Worm (Caenorhabditis elegans) whole organism, L3 larva: ENCODE data around the gene Y50D4A.10.
A peak's percentile ranks its signal among the peaks of the same experiment; 100 is the strongest.

Experiments
- R02D3.7 ChIP-seq: fragments of 150-350 bp; optimal IDR thresholded peaks from 2 replicates; lab custom pipeline; 2014; ENCODE audit warnings: missing biosample characterization, missing genetic modification characterization
- ZK546.5 ChIP-seq: sonication (generic microtip); optimal IDR thresholded peaks from 2 replicates; lab custom pipeline; 2017; ENCODE audit warnings: missing biosample characterization, missing genetic modification characterization
- aly-2 ChIP-seq: fragments of 150-350 bp; optimal IDR thresholded peaks from 2 replicates; lab custom pipeline; 2014; ENCODE audit warnings: missing biosample characterization, missing genetic modification characterization
- ama-1 ChIP-seq: fragments of 150-350 bp; optimal IDR thresholded peaks from 2 replicates; lab custom pipeline; 2018
- ceh-16 ChIP-seq: sonication (generic microtip); optimal IDR thresholded peaks from 2 replicates; lab custom pipeline; 2017; ENCODE audit warnings: missing biosample characterization, missing genetic modification characterization
- ceh-28 ChIP-seq: fragments of 150-350 bp; optimal IDR thresholded peaks from 2 replicates; lab custom pipeline; 2014; ENCODE audit warnings: missing biosample characterization, missing genetic modification reagents, missing genetic modification characterization
- ceh-82 ChIP-seq: fragments of 150-350 bp; optimal IDR thresholded peaks from 2 replicates; lab custom pipeline; 2014; ENCODE audit warnings: missing biosample characterization, missing genetic modification characterization
- daf-12 ChIP-seq: fragments of 150-350 bp; optimal IDR thresholded peaks from 2 replicates; lab custom pipeline; 2014; ENCODE audit warnings: missing biosample characterization, missing genetic modification reagents, missing genetic modification characterization
- egl-27 ChIP-seq: sonication (generic microtip); optimal IDR thresholded peaks from 4 replicates; lab custom pipeline; 2017; ENCODE audit warnings: missing biosample characterization, missing genetic modification reagents, missing genetic modification characterization
- elt-1 ChIP-seq: fragments of 150-350 bp; optimal IDR thresholded peaks from 2 replicates; lab custom pipeline; 2014; ENCODE audit warnings: missing biosample characterization, missing genetic modification characterization
- elt-2 ChIP-seq: sonication (generic microtip); optimal IDR thresholded peaks from 2 replicates; lab custom pipeline; 2016; ENCODE audit warnings: missing genetic modification reagents, mild to moderate bottlenecking, missing genetic modification characterization, missing compliant biosample characterization
- elt-3 ChIP-seq, 3 experiments: fragments of 150-350 bp in 1 of 3; sonication (generic microtip) in 2 of 3; optimal IDR thresholded peaks; 2 replicates in 2 of 3; 4 replicates in 1 of 3; lab custom pipeline; 2014 to 2017; ENCODE audit warnings: missing biosample characterization in 3 of 3, missing genetic modification characterization in 3 of 3
- fkh-10 ChIP-seq: sonication (generic microtip); optimal IDR thresholded peaks from 2 replicates; lab custom pipeline; 2017; ENCODE audit warnings: missing biosample characterization, missing genetic modification reagents, missing genetic modification characterization
- fkh-2 ChIP-seq: fragments of 150-350 bp; optimal IDR thresholded peaks from 2 replicates; lab custom pipeline; 2014; ENCODE audit warnings: missing biosample characterization, missing genetic modification reagents, missing genetic modification characterization
- hmg-11 ChIP-seq: sonication (generic microtip); optimal IDR thresholded peaks from 2 replicates; lab custom pipeline; 2016; ENCODE audit warnings: missing genetic modification characterization, missing compliant biosample characterization
- lin-15B ChIP-seq: fragments of 150-350 bp; optimal IDR thresholded peaks from 2 replicates; lab custom pipeline; 2014; ENCODE audit warnings: missing biosample characterization, missing genetic modification characterization
- lin-39 ChIP-seq: fragments of 150-350 bp; optimal IDR thresholded peaks from 2 replicates; lab custom pipeline; 2018; ENCODE audit warnings: missing biosample characterization, missing genetic modification reagents, missing genetic modification characterization
- lsy-12 ChIP-seq: sonication (generic microtip); optimal IDR thresholded peaks from 2 replicates; lab custom pipeline; 2016; ENCODE audit warnings: mild to moderate bottlenecking, missing genetic modification characterization, missing compliant biosample characterization
- mdl-1 ChIP-seq: fragments of 150-350 bp; optimal IDR thresholded peaks from 2 replicates; lab custom pipeline; 2014; ENCODE audit warnings: missing biosample characterization, missing genetic modification characterization
- nfya-1 ChIP-seq: sonication (generic microtip); optimal IDR thresholded peaks from 2 replicates; lab custom pipeline; 2017; ENCODE audit warnings: missing genetic modification characterization, mild to moderate bottlenecking, missing compliant biosample characterization, antibody characterized with exemption, moderate library complexity; ENCODE audit not compliant: insufficient read depth
- nhr-11 ChIP-seq: fragments of 150-350 bp; optimal IDR thresholded peaks from 2 replicates; lab custom pipeline; 2014; ENCODE audit warnings: missing biosample characterization, missing genetic modification characterization
- nhr-23 ChIP-seq: fragments of 150-350 bp; optimal IDR thresholded peaks from 2 replicates; lab custom pipeline; 2014; ENCODE audit warnings: missing biosample characterization, missing genetic modification reagents, missing genetic modification characterization
- nhr-237 ChIP-seq: fragments of 150-350 bp; optimal IDR thresholded peaks from 2 replicates; lab custom pipeline; 2014; ENCODE audit warnings: missing biosample characterization, missing genetic modification characterization
- nhr-43 ChIP-seq: sonication (generic microtip); optimal IDR thresholded peaks from 2 replicates; lab custom pipeline; 2016; ENCODE audit warnings: mild to moderate bottlenecking, missing genetic modification characterization, missing compliant biosample characterization; ENCODE audit not compliant: poor library complexity, severe bottlenecking
- nhr-67 ChIP-seq: fragments of 150-350 bp; optimal IDR thresholded peaks from 2 replicates; lab custom pipeline; 2014; ENCODE audit warnings: missing biosample characterization, missing genetic modification characterization
- nhr-77 ChIP-seq: fragments of 150-350 bp; optimal IDR thresholded peaks from 2 replicates; lab custom pipeline; 2014; ENCODE audit warnings: missing biosample characterization, missing genetic modification characterization
- pha-4 ChIP-seq: fragments of 150-350 bp; optimal IDR thresholded peaks from 2 replicates; lab custom pipeline; 2014; ENCODE audit warnings: missing biosample characterization, missing genetic modification reagents, missing genetic modification characterization
- pqm-1 ChIP-seq: fragments of 150-350 bp; optimal IDR thresholded peaks from 2 replicates; lab custom pipeline; 2017; ENCODE audit warnings: missing biosample characterization, missing genetic modification characterization, inconsistent platforms
- sea-2 ChIP-seq: fragments of 150-350 bp; sonication (generic microtip); optimal IDR thresholded peaks from 4 replicates; lab custom pipeline; 2014; ENCODE audit warnings: missing biosample characterization, missing genetic modification reagents, missing genetic modification characterization
- skn-1 ChIP-seq: fragments of 150-350 bp; optimal IDR thresholded peaks from 2 replicates; lab custom pipeline; 2014; ENCODE audit warnings: missing biosample characterization, missing genetic modification characterization
- snpc-4 ChIP-seq: fragments of 150-350 bp; optimal IDR thresholded peaks from 2 replicates; lab custom pipeline; 2014; ENCODE audit warnings: missing biosample characterization, missing genetic modification characterization
- tbx-2 ChIP-seq: sonication (generic microtip); optimal IDR thresholded peaks from 2 replicates; lab custom pipeline; 2016; ENCODE audit warnings: mild to moderate bottlenecking, missing genetic modification characterization, missing compliant biosample characterization
- unc-39 ChIP-seq: sonication (generic microtip); optimal IDR thresholded peaks from 4 replicates; lab custom pipeline; 2017; ENCODE audit warnings: missing biosample characterization, missing genetic modification characterization
- unc-62 ChIP-seq: fragments of 150-350 bp; sonication (generic microtip); optimal IDR thresholded peaks from 4 replicates; lab custom pipeline; 2014; ENCODE audit warnings: missing biosample characterization, missing genetic modification reagents, missing genetic modification characterization
- zag-1 ChIP-seq: fragments of 150-350 bp; optimal IDR thresholded peaks from 2 replicates; lab custom pipeline; 2014; ENCODE audit warnings: missing biosample characterization, missing genetic modification characterization
- ztf-11 ChIP-seq: fragments of 150-350 bp; optimal IDR thresholded peaks from 2 replicates; lab custom pipeline; 2014; ENCODE audit warnings: missing biosample characterization, missing genetic modification characterization

The Y50D4A.10 gene

DNA sequence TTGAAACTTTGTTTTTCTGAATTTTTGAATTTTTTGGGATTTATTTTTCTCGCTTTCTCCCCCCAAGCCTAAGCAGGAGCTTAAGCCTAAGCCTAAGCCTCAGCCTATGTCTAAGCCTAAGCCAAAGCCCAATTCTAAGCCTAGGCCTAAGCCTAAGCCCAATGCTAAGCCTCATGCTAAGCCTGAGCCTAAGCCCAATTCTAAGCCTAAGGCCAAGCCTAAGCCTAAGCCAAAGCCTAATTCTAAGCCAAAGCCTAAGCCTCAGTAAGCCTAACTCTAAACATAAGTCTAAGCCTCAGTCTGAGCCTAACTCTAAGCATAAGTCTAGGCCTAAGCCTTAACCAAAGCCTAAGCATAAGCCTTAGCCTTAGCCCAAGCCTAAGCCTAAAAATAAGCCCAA lies 22.1 kb upstream of the Y50D4A.10 start:
- no peak for TF ChIP-seq snpc-4 (tag; lab: Kevin White, UChicago)
- no peak for TF ChIP-seq lsy-12 (tag; lab: Kevin White, UChicago)
- no peak for TF ChIP-seq unc-62 (GFP tag; lab: Kevin White, UChicago)
- TF ChIP-seq sea-2 (GFP tag; lab: Kevin White, UChicago): no peak
- no peak for TF ChIP-seq elt-3 (tag; optimal IDR thresholded peaks at IDR 0.05; lab: Kevin White, UChicago)
- TF ChIP-seq nhr-43 (tag; lab: Kevin White, UChicago): no peak
- no peak for TF ChIP-seq lin-15B (tag; lab: Kevin White, UChicago)
- TF ChIP-seq elt-2 (tag; lab: Kevin White, UChicago): no peak
- no peak for TF ChIP-seq ztf-11
- no peak for TF ChIP-seq R02D3.7 (tag; lab: Kevin White, UChicago)
- no peak for TF ChIP-seq mdl-1 (tag; lab: Kevin White, UChicago)
- TF ChIP-seq hmg-11 (tag; lab: Kevin White, UChicago): no peak
- TF ChIP-seq nhr-23: no peak
- TF ChIP-seq tbx-2: no peak
- no peak for TF ChIP-seq aly-2 (tag; lab: Kevin White, UChicago)
- no peak for TF ChIP-seq ceh-16
- no peak for TF ChIP-seq ceh-28 (tag; lab: Kevin White, UChicago)
- no peak for TF ChIP-seq nhr-67 (tag; lab: Kevin White, UChicago)
- no peak for TF ChIP-seq daf-12

ce11 chrV:1236333-1237068 lies 16.1 kb upstream of the Y50D4A.10 start:
- TF ChIP-seq nfya-1 (no peak), ceh-82 (tag; lab: Kevin White, UChicago) (no peak), lin-39 (tag; lab: Kevin White, UChicago) (peak; percentile 34), pha-4 (tag; lab: Kevin White, UChicago) (no peak), nhr-23 (no peak), unc-39 (tag; lab: Kevin White, UChicago) (no peak), fkh-2 (no peak), pqm-1 (no peak), hmg-11 (tag; lab: Kevin White, UChicago) (peak; percentile 8), ztf-11 (no peak), egl-27 (no peak)

ce11 chrV:1235355-1235754 lies 15.0 kb upstream of the Y50D4A.10 start, which contains the start of gene madd-2:
Gene madd-2, minus strand, starts transcription at chrV:1235455.
- TF ChIP-seq hmg-11 (tag; lab: Kevin White, UChicago) (no peak), elt-3 (tag; optimal IDR thresholded peaks at IDR 0.05; lab: Kevin White, UChicago) (no peak), fkh-2 (no peak), ama-1 (lab: Kevin White, UChicago) (no peak), fkh-10 (GFP tag; lab: Kevin White, UChicago) (no peak), nfya-1 (no peak), egl-27 (no peak), nhr-77 (no peak), mdl-1 (tag; lab: Kevin White, UChicago) (no peak), pha-4 (tag; lab: Kevin White, UChicago) (no peak), snpc-4 (tag; lab: Kevin White, UChicago) (no peak), ceh-16 (no peak)

DNA sequence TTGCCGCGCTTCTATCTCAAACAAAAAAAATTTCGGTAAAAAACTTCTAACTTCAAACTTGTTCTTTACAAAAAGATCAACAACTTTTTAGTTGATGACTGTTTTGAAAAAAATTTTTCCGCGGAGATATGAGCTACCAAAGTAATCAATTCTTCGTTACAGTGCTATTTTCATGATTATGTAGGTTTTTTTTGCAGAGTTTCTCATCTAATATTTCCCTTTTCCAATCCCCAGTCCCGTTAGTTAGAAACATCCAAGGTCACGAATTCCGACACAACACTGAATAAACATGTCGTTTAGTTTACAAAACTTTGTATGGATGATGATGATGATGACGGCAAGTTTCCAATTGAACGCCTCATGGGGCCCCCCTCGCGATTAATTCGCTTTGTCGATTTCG lies 12.2 kb upstream of the Y50D4A.10 start:
- TF ChIP-seq daf-12 (no peak), tbx-2 (no peak), lin-15B (tag; lab: Kevin White, UChicago) (no peak), ztf-11 (no peak), snpc-4 (tag; lab: Kevin White, UChicago) (no peak), hmg-11 (tag; lab: Kevin White, UChicago) (no peak), lin-39 (tag; lab: Kevin White, UChicago) (no peak), skn-1 (tag; lab: Kevin White, UChicago) (no peak), aly-2 (tag; lab: Kevin White, UChicago) (no peak), ceh-82 (tag; lab: Kevin White, UChicago) (no peak), zag-1 (tag; lab: Kevin White, UChicago) (no peak)

DNA sequence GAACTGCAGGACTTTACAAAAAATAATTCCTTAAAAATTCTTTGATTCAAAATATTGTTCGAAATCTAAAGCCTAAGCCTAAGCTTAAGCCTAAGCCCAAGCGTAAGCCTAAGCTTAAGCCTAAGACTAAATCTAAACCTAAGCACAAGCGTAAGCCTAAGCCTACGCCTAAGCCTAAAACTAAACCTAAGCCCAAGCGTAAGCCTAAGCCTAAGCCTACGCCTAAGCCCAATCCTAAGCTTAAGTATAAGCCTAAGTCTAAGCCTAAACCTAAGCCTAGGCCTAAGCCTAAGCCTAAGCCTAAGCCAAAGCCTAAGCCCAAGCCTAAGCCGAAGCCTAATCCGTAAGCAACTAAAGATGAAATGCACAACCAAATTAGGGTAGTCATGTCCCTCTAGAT lies 10.2 kb upstream of the Y50D4A.10 start:
- TF ChIP-seq nhr-237 (tag; lab: Kevin White, UChicago) (no peak), fkh-10 (GFP tag; lab: Kevin White, UChicago) (no peak), zag-1 (tag; lab: Kevin White, UChicago) (no peak), sea-2 (GFP tag; lab: Kevin White, UChicago) (no peak), aly-2 (tag; lab: Kevin White, UChicago) (no peak), hmg-11 (tag; lab: Kevin White, UChicago) (no peak), elt-1 (tag; lab: Kevin White, UChicago) (no peak), ceh-82 (tag; lab: Kevin White, UChicago) (no peak), elt-3 (tag; optimal IDR thresholded peaks at IDR 0.05; lab: Kevin White, UChicago) (no peak), skn-1 (tag; lab: Kevin White, UChicago) (no peak), R02D3.7 (tag; lab: Kevin White, UChicago) (no peak), daf-12 (no peak), ama-1 (lab: Kevin White, UChicago) (no peak), ZK546.5 (tag; lab: Kevin White, UChicago) (no peak), lsy-12 (tag; lab: Kevin White, UChicago) (no peak), nhr-11 (tag; lab: Kevin White, UChicago) (no peak), unc-62 (GFP tag; lab: Kevin White, UChicago) (no peak), lin-15B (tag; lab: Kevin White, UChicago) (no peak), nhr-23 (no peak)
